Fruit fly (Drosophila melanogaster) whole organism, prepupa: ENCODE data around the gene mRpS35.

Experiments
- CG10631 ChIP-seq: fragments of 200-800 bp; sonication (Bioruptor generic); optimal IDR thresholded peaks from 2 replicates; lab custom pipeline; 2016; ENCODE audit warnings: missing biosample characterization, missing genetic modification characterization
- CG10669 ChIP-seq: fragments of 200-800 bp; sonication (Bioruptor generic); optimal IDR thresholded peaks from 3 replicates; lab custom pipeline; 2018; ENCODE audit warnings: missing biosample characterization, mild to moderate bottlenecking, missing genetic modification characterization, moderate library complexity
- CG11294 ChIP-seq: fragments of 200-800 bp; sonication (Bioruptor generic); IDR thresholded peaks from 2 replicates; pipeline ENCODE4 v1.3.6; 2022; ENCODE audit warnings: missing biosample characterization, missing genetic modification characterization
- CG11762 ChIP-seq: fragments of 200-800 bp; sonication (Bioruptor generic); optimal IDR thresholded peaks from 3 replicates; lab custom pipeline; 2016; ENCODE audit warnings: missing biosample characterization, missing genetic modification characterization; ENCODE audit not compliant: insufficient read depth
- CG11902 ChIP-seq: fragments of 200-800 bp; sonication (Bioruptor generic); optimal IDR thresholded peaks from 3 replicates; lab custom pipeline; 2016; ENCODE audit warnings: missing biosample characterization, missing genetic modification characterization
- CG15336 ChIP-seq: fragments of 200-800 bp; sonication (Bioruptor generic); IDR thresholded peaks from 2 replicates; pipeline ENCODE4 v1.3.6; 2022; ENCODE audit warnings: missing biosample characterization, missing genetic modification characterization
- CG1621 ChIP-seq: fragments of 200-800 bp; sonication (Bioruptor generic); optimal IDR thresholded peaks from 3 replicates; lab custom pipeline; 2018; ENCODE audit warnings: missing biosample characterization, mild to moderate bottlenecking, missing genetic modification characterization
- CG16779 ChIP-seq: fragments of 200-800 bp; sonication (Bioruptor generic); optimal IDR thresholded peaks from 3 replicates; lab custom pipeline; 2017; ENCODE audit warnings: missing biosample characterization, mild to moderate bottlenecking, missing genetic modification characterization
- CG3032 ChIP-seq: fragments of 200-800 bp; optimal IDR thresholded peaks from 2 replicates; lab custom pipeline; 2019; ENCODE audit warnings: missing biosample characterization, mild to moderate bottlenecking, missing genetic modification characterization, moderate library complexity
- CG31627 ChIP-seq: fragments of 200-800 bp; sonication (Bioruptor generic); optimal IDR thresholded peaks from 3 replicates; lab custom pipeline; 2016; ENCODE audit warnings: missing biosample characterization, missing genetic modification characterization
- CG32006 ChIP-seq: fragments of 200-800 bp; sonication (Bioruptor generic); optimal IDR thresholded peaks from 3 replicates; lab custom pipeline; 2017; ENCODE audit warnings: missing biosample characterization, mild to moderate bottlenecking, missing genetic modification characterization
- CG34406 ChIP-seq: fragments of 200-800 bp; sonication (Bioruptor generic); optimal IDR thresholded peaks from 3 replicates; lab custom pipeline; 2016; ENCODE audit warnings: missing biosample characterization, missing genetic modification characterization
- CG3919 ChIP-seq: fragments of 200-800 bp; sonication (Bioruptor generic); optimal IDR thresholded peaks from 3 replicates; lab custom pipeline; 2016; ENCODE audit warnings: missing biosample characterization, missing genetic modification characterization
- CG4318 ChIP-seq: fragments of 200-800 bp; sonication (Bioruptor generic); optimal IDR thresholded peaks from 3 replicates; lab custom pipeline; 2017; ENCODE audit warnings: missing biosample characterization, mild to moderate bottlenecking, missing genetic modification characterization
- CG6163 ChIP-seq: fragments of 200-800 bp; sonication (Bioruptor generic); IDR thresholded peaks from 3 replicates; pipeline ENCODE4 v1.3.6; 2022; ENCODE audit warnings: missing biosample characterization, missing genetic modification characterization
- CG6276 ChIP-seq: fragments of 200-800 bp; sonication (Bioruptor generic); optimal IDR thresholded peaks from 2 replicates; lab custom pipeline; 2017; ENCODE audit warnings: missing biosample characterization, mild to moderate bottlenecking, missing genetic modification characterization
- CG6792 ChIP-seq: fragments of 200-800 bp; sonication (Bioruptor generic); optimal IDR thresholded peaks from 3 replicates; lab custom pipeline; 2016; ENCODE audit warnings: missing biosample characterization, missing genetic modification characterization
- CG7368 ChIP-seq: fragments of 200-800 bp; sonication (Bioruptor generic); optimal IDR thresholded peaks from 3 replicates; lab custom pipeline; 2016; ENCODE audit warnings: missing biosample characterization, missing genetic modification characterization
- CG8119 ChIP-seq: fragments of 200-800 bp; sonication (Bioruptor generic); IDR thresholded peaks from 3 replicates; pipeline ENCODE4 v1.3.6; 2022; ENCODE audit warnings: missing biosample characterization, missing genetic modification characterization
- CG8319 ChIP-seq: fragments of 200-800 bp; sonication (Bioruptor generic); optimal IDR thresholded peaks from 3 replicates; lab custom pipeline; 2016; ENCODE audit warnings: missing biosample characterization, missing genetic modification characterization
- CG8632 ChIP-seq: fragments of 200-800 bp; sonication (Bioruptor generic); optimal IDR thresholded peaks from 3 replicates; lab custom pipeline; 2016; ENCODE audit warnings: missing biosample characterization, missing genetic modification characterization
- Eip75B ChIP-seq: fragments of 200-800 bp; sonication (Bioruptor generic); optimal IDR thresholded peaks from 3 replicates; lab custom pipeline; 2016; ENCODE audit warnings: missing biosample characterization, missing genetic modification characterization
- Eip78C ChIP-seq: fragments of 200-800 bp; sonication (Bioruptor generic); peaks from one replicate; lab custom pipeline; 2016; ENCODE audit warnings: missing biosample characterization, missing genetic modification characterization
- Ets21C ChIP-seq: fragments of 200-800 bp; sonication (Bioruptor generic); optimal IDR thresholded peaks from 3 replicates; lab custom pipeline; 2016; ENCODE audit warnings: missing biosample characterization, missing genetic modification characterization
- Ets96B ChIP-seq: fragments of 200-800 bp; optimal IDR thresholded peaks from 2 replicates; lab custom pipeline; 2019; ENCODE audit warnings: missing biosample characterization, mild to moderate bottlenecking, missing genetic modification characterization, moderate library complexity
- Gug ChIP-seq: fragments of 200-800 bp; sonication (Bioruptor generic); IDR thresholded peaks from 2 replicates; pipeline ENCODE4 v1.3.6; 2022; ENCODE audit warnings: missing biosample characterization, missing genetic modification characterization
- Hr38 ChIP-seq: sonication (Bioruptor generic); optimal IDR thresholded peaks from 2 replicates; lab custom pipeline; 2016; ENCODE audit warnings: missing biosample characterization, missing genetic modification characterization
- Hr4 ChIP-seq: fragments of 200-800 bp; sonication (Bioruptor generic); optimal IDR thresholded peaks from 3 replicates; lab custom pipeline; 2016; ENCODE audit warnings: missing biosample characterization, missing genetic modification characterization
- Met ChIP-seq: fragments of 200-800 bp; sonication (Bioruptor generic); optimal IDR thresholded peaks from 3 replicates; lab custom pipeline; 2016; ENCODE audit warnings: missing biosample characterization, missing genetic modification characterization
- OdsH ChIP-seq: fragments of 200-800 bp; sonication (Bioruptor generic); optimal IDR thresholded peaks from 3 replicates; lab custom pipeline; 2016; ENCODE audit warnings: missing biosample characterization, missing genetic modification characterization
- Sox14 ChIP-seq: fragments of 200-800 bp; sonication (Bioruptor generic); optimal IDR thresholded peaks from 3 replicates; lab custom pipeline; 2016; ENCODE audit warnings: missing biosample characterization, missing genetic modification characterization
- achi ChIP-seq: fragments of 200-800 bp; sonication (Bioruptor generic); optimal IDR thresholded peaks from 3 replicates; lab custom pipeline; 2016; ENCODE audit warnings: missing biosample characterization, missing genetic modification characterization
- acj6 ChIP-seq: fragments of 200-800 bp; sonication (Bioruptor generic); optimal IDR thresholded peaks from 3 replicates; lab custom pipeline; 2016; ENCODE audit warnings: missing biosample characterization, missing genetic modification characterization
- cyc ChIP-seq: fragments of 200-800 bp; sonication (Bioruptor generic); optimal IDR thresholded peaks from 3 replicates; lab custom pipeline; 2016; ENCODE audit warnings: missing biosample characterization, missing genetic modification characterization
- dac ChIP-seq: fragments of 200-800 bp; sonication (Bioruptor generic); optimal IDR thresholded peaks from 2 replicates; lab custom pipeline; 2017; ENCODE audit warnings: missing biosample characterization, mild to moderate bottlenecking, missing genetic modification characterization
- eg ChIP-seq: fragments of 200-800 bp; sonication (Bioruptor generic); IDR thresholded peaks from 3 replicates; pipeline ENCODE4 v1.3.6; 2022; ENCODE audit warnings: missing biosample characterization, missing genetic modification characterization
- esn ChIP-seq: fragments of 200-800 bp; sonication (Bioruptor generic); optimal IDR thresholded peaks from 2 replicates; lab custom pipeline; 2016; ENCODE audit warnings: missing biosample characterization, mild to moderate bottlenecking, missing genetic modification characterization, moderate library complexity
- fd59A ChIP-seq: fragments of 200-800 bp; sonication (Bioruptor generic); optimal IDR thresholded peaks from 2 replicates; lab custom pipeline; 2017; ENCODE audit warnings: missing biosample characterization, mild to moderate bottlenecking, missing genetic modification characterization, missing genetic modification reagents
- fd85E ChIP-seq: fragments of 200-800 bp; sonication (Bioruptor generic); optimal IDR thresholded peaks from 3 replicates; lab custom pipeline; 2016; ENCODE audit warnings: missing biosample characterization, missing genetic modification characterization
- fkh ChIP-seq: fragments of 200-800 bp; sonication (Bioruptor generic); optimal IDR thresholded peaks from 3 replicates; lab custom pipeline; 2017; ENCODE audit warnings: missing biosample characterization, mild to moderate bottlenecking, missing genetic modification characterization, moderate library complexity
- lz ChIP-seq: fragments of 200-800 bp; sonication (Bioruptor generic); optimal IDR thresholded peaks from 3 replicates; lab custom pipeline; 2016; ENCODE audit warnings: missing biosample characterization, missing genetic modification characterization
- net ChIP-seq: fragments of 200-800 bp; sonication (Bioruptor generic); optimal IDR thresholded peaks from 3 replicates; lab custom pipeline; 2016; ENCODE audit warnings: missing biosample characterization, missing genetic modification characterization
- pdm3 ChIP-seq: fragments of 200-800 bp; sonication (Bioruptor generic); optimal IDR thresholded peaks from 3 replicates; lab custom pipeline; 2016; ENCODE audit warnings: missing biosample characterization, missing genetic modification characterization
- ss ChIP-seq, 2 experiments: fragments of 200-800 bp; sonication (Bioruptor generic); optimal IDR thresholded peaks; 2 replicates in 1 of 2; 3 replicates in 1 of 2; lab custom pipeline; 2017 to 2018; ENCODE audit warnings: mild to moderate bottlenecking in 2 of 2, missing biosample characterization in 2 of 2, missing genetic modification characterization in 2 of 2, moderate library complexity in 1 of 2
- svp ChIP-seq: fragments of 200-800 bp; sonication (Bioruptor generic); peaks from one replicate; lab custom pipeline; 2016; ENCODE audit warnings: missing biosample characterization, missing genetic modification characterization
- topi ChIP-seq: fragments of 200-800 bp; sonication (Bioruptor generic); optimal IDR thresholded peaks from 3 replicates; lab custom pipeline; 2016; ENCODE audit warnings: missing biosample characterization, missing genetic modification characterization
- vri ChIP-seq: fragments of 200-800 bp; sonication (Bioruptor generic); optimal IDR thresholded peaks from 3 replicates; lab custom pipeline; 2016; ENCODE audit warnings: missing biosample characterization, mild to moderate bottlenecking, missing genetic modification characterization

Gene mRpS35

dm6 chr3L:2824024-2824687 is 43.5 kb downstream of the mRpS35 start (continued):
- TF ChIP-seq Eip75B (GFP tag; lab: Kevin White, UChicago) (peak; percentile 98), lz (GFP tag; lab: Kevin White, UChicago) (peak; percentile 99), CG11902 (GFP tag; lab: Kevin White, UChicago) (peak; percentile 97), CG8119 (GFP tag; lab: Robert Waterston, UW) (peak; percentile 98), CG16779 (tag; lab: Kevin White, UChicago) (peak; percentile 96), topi (GFP tag; lab: Kevin White, UChicago) (peak; percentile 99), pdm3 (GFP tag; lab: Kevin White, UChicago) (peak; percentile 99), cyc (peak; percentile 96), Met (GFP tag; lab: Kevin White, UChicago) (peak; percentile 99), CG6163 (GFP tag; lab: Robert Waterston, UW) (peak; percentile 94), Hr4 (GFP tag; lab: Kevin White, UChicago) (peak; percentile 98), CG7368 (peak; percentile 97), fkh (GFP tag; lab: Kevin White, UChicago) (no peak), achi (GFP tag; lab: Kevin White, UChicago) (peak; percentile 99), dac (GFP tag; lab: Kevin White, UChicago) (peak; percentile 94), CG10631 (GFP tag; lab: Kevin White, UChicago) (peak; percentile 99), Gug (peak; percentile 96), Ets21C (GFP tag; lab: Kevin White, UChicago) (peak; percentile 97), CG1621 (tag; lab: Kevin White, UChicago) (peak; percentile 99), CG34406 (GFP tag; lab: Kevin White, UChicago) (peak; percentile 99), CG10669 (GFP tag; lab: Kevin White, UChicago) (peak; percentile 99), Hr38 (no peak), CG11762 (peak; percentile 98), esn (GFP tag; lab: Kevin White, UChicago) (peak; percentile 99), CG31627 (GFP tag; lab: Kevin White, UChicago) (peak; percentile 98), CG3919 (peak; percentile 99), Sox14 (GFP tag; lab: Kevin White, UChicago) (peak; percentile 99), CG4318 (peak; percentile 98), net (GFP tag; lab: Kevin White, UChicago) (peak; percentile 99), fd59A (GFP tag; lab: Kevin White, UChicago) (peak; percentile 99), CG8319 (GFP tag; lab: Kevin White, UChicago) (peak; percentile 98)

dm6 chr3L:2824731-2825130 is 44.0 kb downstream of the mRpS35 start:
- TF ChIP-seq Ets96B (tag; lab: Kevin White, UChicago), result no peak
- peak; percentile 73 for TF ChIP-seq Eip78C (GFP tag; lab: Kevin White, UChicago)

- 0 out of 3 replicates have a peak, but pooled peaks have one; percentile 31 for TF ChIP-seq eg
- TF ChIP-seq CG3919, result peak; percentile 15
- no peak for TF ChIP-seq CG8632
- TF ChIP-seq Gug, result no peak
- TF ChIP-seq CG10669 (GFP tag; lab: Kevin White, UChicago), result peak; percentile 6
- peak; percentile 23 for TF ChIP-seq OdsH (GFP tag; lab: Kevin White, UChicago)
- TF ChIP-seq ss (GFP tag; optimal IDR thresholded peaks at IDR 0.05; lab: Kevin White, UChicago), result no peak
- TF ChIP-seq esn (GFP tag; lab: Kevin White, UChicago), result no peak
- no peak for TF ChIP-seq CG11294 (GFP tag; lab: Robert Waterston, UW)
- TF ChIP-seq acj6 (GFP tag; lab: Kevin White, UChicago), result peak; percentile 21
- peak; percentile 30; the same call in 1 of the 2 replicates for TF ChIP-seq CG15336 (GFP tag; lab: Robert Waterston, UW)
- TF ChIP-seq lz (GFP tag; lab: Kevin White, UChicago), result no peak
- TF ChIP-seq svp (GFP tag; lab: Kevin White, UChicago), result peak; percentile 52
- no peak for TF ChIP-seq CG8119 (GFP tag; lab: Robert Waterston, UW)
- TF ChIP-seq CG32006 (GFP tag; lab: Kevin White, UChicago), result peak; percentile 37
- peak; percentile 26 for TF ChIP-seq CG3032 (tag; lab: Kevin White, UChicago)
- TF ChIP-seq CG1621 (tag; lab: Kevin White, UChicago), result no peak
- no peak for TF ChIP-seq CG6792 (GFP tag; lab: Kevin White, UChicago)
- TF ChIP-seq CG16779 (tag; lab: Kevin White, UChicago), result no peak
- TF ChIP-seq vri (GFP tag; lab: Kevin White, UChicago), result no peak
- no peak for TF ChIP-seq CG6276
- no peak for TF ChIP-seq topi (GFP tag; lab: Kevin White, UChicago)
- TF ChIP-seq net (GFP tag; lab: Kevin White, UChicago), result no peak
- no peak for TF ChIP-seq CG10631 (GFP tag; lab: Kevin White, UChicago)
- TF ChIP-seq fd85E (GFP tag; lab: Kevin White, UChicago), result no peak
- TF ChIP-seq Ets96B (tag; lab: Kevin White, UChicago), result peak; percentile 33
These were observed 44.7 kb downstream of the mRpS35 start for dm6 chr3L:2825377-2825776.
